Fruit fly (Drosophila melanogaster) whole organism, pupa: ENCODE measurements around the gene CG13898.

Experiments
- CG10348 ChIP-seq: fragments of 200-800 bp; sonication (Bioruptor generic); IDR thresholded peaks from 2 replicates; pipeline ENCODE4 v1.3.6; 2022; ENCODE audit warnings: missing biosample characterization, missing genetic modification characterization
- CG12605 ChIP-seq: fragments of 200-800 bp; sonication (Bioruptor generic); IDR thresholded peaks from 2 replicates; pipeline ENCODE4 v1.3.6; 2022; ENCODE audit warnings: missing biosample characterization, missing genetic modification characterization
- CG13204 ChIP-seq: fragments of 200-800 bp; sonication (Bioruptor generic); optimal IDR thresholded peaks from 2 replicates; lab custom pipeline; 2018; ENCODE audit warnings: missing biosample characterization, mild to moderate bottlenecking, missing genetic modification characterization, moderate library complexity
- CG14655 ChIP-seq: fragments of 200-800 bp; sonication (Bioruptor generic); optimal IDR thresholded peaks from 3 replicates; lab custom pipeline; 2017; ENCODE audit warnings: mild to moderate bottlenecking, missing biosample characterization, missing genetic modification reagents, missing genetic modification characterization
- CG15710 ChIP-seq: fragments of 200-800 bp; sonication (Bioruptor generic); optimal IDR thresholded peaks from 2 replicates; lab custom pipeline; 2018; ENCODE audit warnings: missing biosample characterization, mild to moderate bottlenecking, missing genetic modification characterization, moderate library complexity
- CG17806 ChIP-seq: fragments of 200-800 bp; sonication (Bioruptor generic); optimal IDR thresholded peaks from 2 replicates; lab custom pipeline; 2018; ENCODE audit warnings: missing biosample characterization, mild to moderate bottlenecking, missing genetic modification characterization, moderate library complexity
- CG32121 ChIP-seq: fragments of 200-800 bp; sonication (Bioruptor generic); IDR thresholded peaks from 2 replicates; pipeline ENCODE4 v1.3.6; 2022; ENCODE audit warnings: missing biosample characterization, missing genetic modification characterization
- CG34367 ChIP-seq: fragments of 200-800 bp; sonication (Bioruptor generic); optimal IDR thresholded peaks from 2 replicates; lab custom pipeline; 2018; ENCODE audit warnings: missing biosample characterization, mild to moderate bottlenecking, missing genetic modification characterization
- CG4496 ChIP-seq: fragments of 200-800 bp; sonication (Bioruptor generic); IDR thresholded peaks from 3 replicates; pipeline ENCODE4 v1.3.6; 2022; ENCODE audit warnings: missing biosample characterization, missing genetic modification characterization
- CG8159 ChIP-seq: fragments of 200-800 bp; sonication (Bioruptor generic); optimal IDR thresholded peaks from 3 replicates; lab custom pipeline; 2018; ENCODE audit warnings: missing biosample characterization, mild to moderate bottlenecking, missing genetic modification characterization, moderate library complexity
- CG8301 ChIP-seq: fragments of 200-800 bp; sonication (Bioruptor generic); optimal IDR thresholded peaks from 2 replicates; lab custom pipeline; 2018; ENCODE audit warnings: missing biosample characterization, mild to moderate bottlenecking, missing genetic modification characterization
- CG9948 ChIP-seq: fragments of 200-800 bp; sonication (Bioruptor generic); optimal IDR thresholded peaks from 2 replicates; lab custom pipeline; 2018; ENCODE audit warnings: missing biosample characterization, mild to moderate bottlenecking, missing genetic modification characterization, moderate library complexity
- D1 ChIP-seq: fragments of 200-800 bp; sonication (Bioruptor generic); optimal IDR thresholded peaks from 2 replicates; lab custom pipeline; 2018; ENCODE audit warnings: missing biosample characterization, mild to moderate bottlenecking, missing genetic modification characterization, moderate library complexity
- EcR ChIP-seq: fragments of 200-800 bp; sonication (Bioruptor generic); optimal IDR thresholded peaks from 3 replicates; lab custom pipeline; 2019; ENCODE audit warnings: missing biosample characterization, missing genetic modification characterization, mild to moderate bottlenecking, moderate library complexity, missing genetic modification reagents
- Ets98B ChIP-seq: fragments of 200-800 bp; sonication (Bioruptor generic); IDR thresholded peaks from 2 replicates; pipeline ENCODE4 v1.3.6; 2022; ENCODE audit warnings: missing biosample characterization, missing genetic modification characterization
- Pif1A ChIP-seq: fragments of 200-800 bp; sonication (Bioruptor generic); optimal IDR thresholded peaks from 3 replicates; lab custom pipeline; 2016; ENCODE audit warnings: missing biosample characterization, missing genetic modification characterization
- Pif1B ChIP-seq: fragments of 200-800 bp; sonication (Bioruptor generic); optimal IDR thresholded peaks from 3 replicates; lab custom pipeline; 2016; ENCODE audit warnings: missing biosample characterization, missing genetic modification characterization
- Snoo ChIP-seq: fragments of 200-800 bp; sonication (Bioruptor generic); optimal IDR thresholded peaks from 3 replicates; lab custom pipeline; 2017; ENCODE audit warnings: missing biosample characterization, mild to moderate bottlenecking, missing genetic modification characterization, inconsistent platforms
- fd96Ca ChIP-seq: fragments of 200-800 bp; sonication (Bioruptor generic); IDR thresholded peaks from 3 replicates; pipeline ENCODE4 v1.3.6; 2022; ENCODE audit warnings: missing biosample characterization, missing genetic modification characterization
- gl ChIP-seq: fragments of 200-800 bp; sonication (Bioruptor generic); optimal IDR thresholded peaks from 2 replicates; lab custom pipeline; 2018; ENCODE audit warnings: missing biosample characterization, mild to moderate bottlenecking, missing genetic modification characterization
- rn ChIP-seq: fragments of 200-800 bp; sonication (Bioruptor generic); IDR thresholded peaks from 2 replicates; pipeline ENCODE4 v1.3.6; 2022; ENCODE audit warnings: missing biosample characterization, missing genetic modification characterization

CG13898 gene

dm6 chr3L:784111-784960 lies 19.5 kb downstream of the CG13898 start:
- TF ChIP-seq CG9948 (tag; lab: Kevin White, UChicago): peak; percentile 59
- peak; percentile 88 for TF ChIP-seq CG4496 (GFP tag; lab: Robert Waterston, UW)
- peak; percentile 85 for TF ChIP-seq CG32121 (GFP tag; lab: Robert Waterston, UW)
- TF ChIP-seq CG8159 (tag; lab: Kevin White, UChicago): peak; percentile 57
- TF ChIP-seq CG15710 (tag; lab: Kevin White, UChicago): peak; percentile 49
- TF ChIP-seq Pif1A (GFP tag; lab: Kevin White, UChicago): peak; percentile 69
- TF ChIP-seq D1: no peak
- peak; percentile 60 for TF ChIP-seq CG17806 (tag; lab: Kevin White, UChicago)
- peak; percentile 78 for TF ChIP-seq CG14655
- TF ChIP-seq Pif1B (GFP tag; lab: Kevin White, UChicago): peak; percentile 65
- peak; percentile 74 for TF ChIP-seq CG8301
- peak; percentile 76 for TF ChIP-seq Snoo (tag; lab: Kevin White, UChicago)
- peak; percentile 15 for TF ChIP-seq gl (tag; lab: Kevin White, UChicago)
- peak; percentile 90 for TF ChIP-seq Ets98B (GFP tag; lab: Robert Waterston, UW)
- peak; percentile 49 for TF ChIP-seq rn
- peak; percentile 92 for TF ChIP-seq fd96Ca (GFP tag; lab: Robert Waterston, UW)
- TF ChIP-seq CG12605 (GFP tag; lab: Robert Waterston, UW): peak; percentile 80
- no peak for TF ChIP-seq EcR (GFP tag; lab: Kevin White, UChicago)
- TF ChIP-seq CG10348 (GFP tag; lab: Robert Waterston, UW): peak; percentile 66; the same call in 1 of the 2 replicates
- peak; percentile 54 for TF ChIP-seq CG34367
- TF ChIP-seq CG13204 (GFP tag; lab: Kevin White, UChicago): no peak

dm6 chr3L:782937-783336 lies 20.9 kb downstream of the CG13898 start:
- TF ChIP-seq CG13204 (GFP tag; lab: Kevin White, UChicago): no peak
- no peak for TF ChIP-seq Pif1A (GFP tag; lab: Kevin White, UChicago)
- no peak for TF ChIP-seq gl (tag; lab: Kevin White, UChicago)
- TF ChIP-seq CG8301: no peak
- TF ChIP-seq CG17806 (tag; lab: Kevin White, UChicago): no peak
- TF ChIP-seq EcR (GFP tag; lab: Kevin White, UChicago): no peak
- no peak for TF ChIP-seq CG4496 (GFP tag; lab: Robert Waterston, UW)
- no peak for TF ChIP-seq CG10348 (GFP tag; lab: Robert Waterston, UW)
- TF ChIP-seq CG34367: no peak
- no peak for TF ChIP-seq CG15710 (tag; lab: Kevin White, UChicago)
- TF ChIP-seq CG8159 (tag; lab: Kevin White, UChicago): no peak
- no peak for TF ChIP-seq fd96Ca (GFP tag; lab: Robert Waterston, UW)
- no peak for TF ChIP-seq Snoo (tag; lab: Kevin White, UChicago)
- no peak for TF ChIP-seq Pif1B (GFP tag; lab: Kevin White, UChicago)

dm6 chr3L:782521-782920 lies 21.3 kb downstream of the CG13898 start:
- TF ChIP-seq Snoo (tag; lab: Kevin White, UChicago) (no peak), CG32121 (GFP tag; lab: Robert Waterston, UW) (no peak), rn (no peak), CG17806 (tag; lab: Kevin White, UChicago) (no peak), CG13204 (GFP tag; lab: Kevin White, UChicago) (no peak), fd96Ca (GFP tag; lab: Robert Waterston, UW) (no peak), CG8159 (tag; lab: Kevin White, UChicago) (no peak)

- TF ChIP-seq CG8301: no peak
- TF ChIP-seq gl (tag; lab: Kevin White, UChicago): no peak
- no peak for TF ChIP-seq CG12605 (GFP tag; lab: Robert Waterston, UW)
- TF ChIP-seq CG8159 (tag; lab: Kevin White, UChicago): no peak
- TF ChIP-seq CG4496 (GFP tag; lab: Robert Waterston, UW): no peak
- TF ChIP-seq Pif1A (GFP tag; lab: Kevin White, UChicago): no peak
- no peak for TF ChIP-seq CG15710 (tag; lab: Kevin White, UChicago)
- TF ChIP-seq Snoo (tag; lab: Kevin White, UChicago): no peak
- no peak for TF ChIP-seq Pif1B (GFP tag; lab: Kevin White, UChicago)
- TF ChIP-seq CG14655: no peak
- TF ChIP-seq CG9948 (tag; lab: Kevin White, UChicago): no peak
- no peak for TF ChIP-seq fd96Ca (GFP tag; lab: Robert Waterston, UW)
- no peak for TF ChIP-seq CG17806 (tag; lab: Kevin White, UChicago)
- TF ChIP-seq rn: no peak
- no peak for TF ChIP-seq CG34367
Observed at dm6 chr3L:781702-782314, 22.0 kb downstream of the CG13898 start.

dm6 chr3L:780867-781701 lies 22.8 kb downstream of the CG13898 start:
- TF ChIP-seq fd96Ca (GFP tag; lab: Robert Waterston, UW): peak; percentile 93
- peak; percentile 69 for TF ChIP-seq CG8301
- TF ChIP-seq CG9948 (tag; lab: Kevin White, UChicago): peak; percentile 77
- peak; percentile 24 for TF ChIP-seq D1
- TF ChIP-seq CG10348 (GFP tag; lab: Robert Waterston, UW): no peak
- TF ChIP-seq CG4496 (GFP tag; lab: Robert Waterston, UW): peak; percentile 95
- peak; percentile 74 for TF ChIP-seq CG17806 (tag; lab: Kevin White, UChicago)
- peak; percentile 82 for TF ChIP-seq CG14655
- TF ChIP-seq Pif1A (GFP tag; lab: Kevin White, UChicago): peak; percentile 94
- peak; percentile 95 for TF ChIP-seq Snoo (tag; lab: Kevin White, UChicago)
- peak; percentile 92 for TF ChIP-seq Ets98B (GFP tag; lab: Robert Waterston, UW)
- peak; percentile 61 for TF ChIP-seq gl (tag; lab: Kevin White, UChicago)
- peak; percentile 86 for TF ChIP-seq CG12605 (GFP tag; lab: Robert Waterston, UW)
- TF ChIP-seq CG32121 (GFP tag; lab: Robert Waterston, UW): peak; percentile 83
- peak; percentile 93 for TF ChIP-seq Pif1B (GFP tag; lab: Kevin White, UChicago)
- peak; percentile 89 for TF ChIP-seq rn
- peak; percentile 91 for TF ChIP-seq CG34367
- TF ChIP-seq CG15710 (tag; lab: Kevin White, UChicago): peak; percentile 95
- TF ChIP-seq EcR (GFP tag; lab: Kevin White, UChicago): peak; percentile 91
- peak; percentile 84 for TF ChIP-seq CG13204 (GFP tag; lab: Kevin White, UChicago)
- TF ChIP-seq CG8159 (tag; lab: Kevin White, UChicago): peak; percentile 88
